Fruit fly (Drosophila melanogaster) whole organism, pupa: ENCODE results near the gene CG3919.

Experiments
- CG4496 ChIP-seq: fragments of 200-800 bp; sonication (Bioruptor generic); IDR thresholded peaks from 3 replicates; pipeline ENCODE4 v1.3.6; 2022; ENCODE audit warnings: missing biosample characterization, missing genetic modification characterization
- EcR ChIP-seq: fragments of 200-800 bp; sonication (Bioruptor generic); optimal IDR thresholded peaks from 3 replicates; lab custom pipeline; 2019; ENCODE audit warnings: missing biosample characterization, missing genetic modification characterization, mild to moderate bottlenecking, moderate library complexity, missing genetic modification reagents
- fd96Ca ChIP-seq: fragments of 200-800 bp; sonication (Bioruptor generic); IDR thresholded peaks from 3 replicates; pipeline ENCODE4 v1.3.6; 2022; ENCODE audit warnings: missing biosample characterization, missing genetic modification characterization

dm6 chr3L:14423638-14424037 is 13.2 kb downstream of the CG3919 start:
- TF ChIP-seq EcR (GFP tag; lab: Kevin White, UChicago) (peak; percentile 11), fd96Ca (no peak), CG4496 (GFP tag; lab: Robert Waterston, UW) (no peak)
